Fruit fly (Drosophila melanogaster): ENCODE data around the gene CG18088.

Gene CG18088

DNA sequence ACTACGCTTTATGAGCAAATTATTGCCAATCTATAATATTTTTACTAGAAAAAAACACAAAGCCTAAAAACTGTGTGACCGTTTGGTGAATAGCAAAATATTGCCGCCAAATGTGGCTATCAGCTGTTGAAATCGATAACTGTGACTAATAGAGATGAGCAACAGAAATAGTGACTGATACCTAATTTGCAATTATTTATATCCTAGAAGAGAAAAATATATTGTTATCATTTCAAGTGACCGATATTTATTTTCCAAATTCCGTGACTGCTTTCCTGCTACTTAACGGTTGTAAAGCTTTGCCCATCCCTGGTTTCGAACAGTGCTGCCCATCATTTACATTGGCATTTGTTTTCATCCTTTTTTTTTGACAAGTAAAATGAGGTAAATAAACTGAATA lies 29.9 kb downstream of the CG18088 start, which contains the start of the genes alien and CG18661:
Gene alien (minus strand): TSS at position 95 of the 400 bp plus-strand sequence.
Gene CG18661 (plus strand): TSS at position 321 of the 400 bp plus-strand sequence.
- TF ChIP-seq pzg (GFP tag; optimal IDR thresholded peaks at IDR 0.05) (peak; percentile 86), bsh (GFP tag; optimal IDR thresholded peaks at IDR 0.05) (peak in 1 of 2 experiments; percentile 59), CG34376 (GFP tag; optimal IDR thresholded peaks at IDR 0.05) (peak; percentile 4), Bdp1 (GFP tag; optimal IDR thresholded peaks at IDR 0.05) (peak; percentile 25), odd (GFP tag; optimal IDR thresholded peaks at IDR 0.05) (no peak), CG12104 (GFP tag; optimal IDR thresholded peaks at IDR 0.05) (peak; percentile 43), CG7963 (GFP tag; IDR thresholded peaks at IDR 0.05; ENCODE audit: partially characterized antibody) (no peak), ewg (GFP tag; optimal IDR thresholded peaks at IDR 0.05) (peak; percentile 80), Rx (GFP tag; IDR thresholded peaks at IDR 0.05) (peak; percentile 79), CG32532 (GFP tag; IDR thresholded peaks at IDR 0.05) (peak; percentile 92), CG13424 (tag; optimal IDR thresholded peaks at IDR 0.05) (peak; percentile 74), CG2116 (GFP tag; optimal IDR thresholded peaks at IDR 0.05) (peak; percentile 69), CG15514 (GFP tag; optimal IDR thresholded peaks at IDR 0.05) (peak; percentile 65), aop (GFP tag; IDR thresholded peaks at IDR 0.05) (peak; percentile 94), hb (GFP tag; IDR thresholded peaks at IDR 0.05; ENCODE audit: partially characterized antibody) (no peak), Abd-B (GFP tag; optimal IDR thresholded peaks at IDR 0.05) (peak; percentile 96), CG13894 (tag; optimal IDR thresholded peaks at IDR 0.05) (peak; percentile 72), HHEX (GFP tag; optimal IDR thresholded peaks at IDR 0.05) (peak; percentile 30), CG30403 (GFP tag; optimal IDR thresholded peaks at IDR 0.05) (peak; percentile 87), CG31224 (GFP tag; IDR thresholded peaks at IDR 0.05) (peak; percentile 74), CG1647 (GFP tag; optimal IDR thresholded peaks at IDR 0.05) (peak; percentile 76), ara (GFP tag; IDR thresholded peaks at IDR 0.05) (peak; percentile 66; the same call in 1 of the 2 replicates), zen (tag; optimal IDR thresholded peaks at IDR 0.05) (peak; percentile 66), z (GFP tag; IDR thresholded peaks at IDR 0.05) (no peak), ranshi (GFP tag; IDR thresholded peaks at IDR 0.05) (peak; percentile 98), eyg (GFP tag; optimal IDR thresholded peaks at IDR 0.05) (peak; percentile 78), NC2α (GFP tag; optimal IDR thresholded peaks at IDR 0.05) (peak; percentile 36), CG15479 (GFP tag; optimal IDR thresholded peaks at IDR 0.05) (no peak), tx (GFP tag; optimal IDR thresholded peaks at IDR 0.05) (peak; percentile 95), CG8765 (GFP tag; IDR thresholded peaks at IDR 0.05) (peak; percentile 88), dysf (GFP tag; IDR thresholded peaks at IDR 0.05) (peak; percentile 91), bab2 (GFP tag; optimal IDR thresholded peaks at IDR 0.05) (peak; percentile 80), row (GFP tag; IDR thresholded peaks at IDR 0.05) (peak; percentile 97), mam (GFP tag; optimal IDR thresholded peaks at IDR 0.05) (peak; percentile 98), ac (GFP tag; optimal IDR thresholded peaks at IDR 0.05) (no peak), lab (GFP tag; optimal IDR thresholded peaks at IDR 0.05) (peak; percentile 72), Ssrp (tag; optimal IDR thresholded peaks at IDR 0.05) (peak; percentile 91), usp (GFP tag; optimal IDR thresholded peaks at IDR 0.05) (no peak), CG2129 (GFP tag; IDR thresholded peaks at IDR 0.05; ENCODE audit: partially characterized antibody) (peak; percentile 45; the same call in 1 of the 2 replicates), CG6272 (GFP tag; IDR thresholded peaks at IDR 0.05) (peak; percentile 87), abd-A (tag; optimal IDR thresholded peaks at IDR 0.05) (no peak), Dbx (GFP tag; IDR thresholded peaks at IDR 0.05) (peak; percentile 98), CG15601 (tag; optimal IDR thresholded peaks at IDR 0.05) (peak; percentile 53), rib (GFP tag; IDR thresholded peaks at IDR 0.05) (peak; percentile 80; the same call in 1 of the 2 replicates), CG9609 (GFP tag; optimal IDR thresholded peaks at IDR 0.05) (peak; percentile 77), Optix (GFP tag; IDR thresholded peaks at IDR 0.05) (peak; percentile 95), CG10274 (GFP tag; optimal IDR thresholded peaks at IDR 0.05) (no peak), Dref (GFP tag; IDR thresholded peaks at IDR 0.05) (peak; percentile 74), disco-r (GFP tag; optimal IDR thresholded peaks at IDR 0.05) (peak; percentile 44), CG1832 (GFP tag; optimal IDR thresholded peaks at IDR 0.05) (no peak), CG12236 (GFP tag; optimal IDR thresholded peaks at IDR 0.05) (peak; percentile 60)

Data from whole organism, embryonic.